Fruit fly (Drosophila melanogaster) whole organism, embryonic: ENCODE measurements around the gene PGRP-LE.

Source experiments
- E2f1 ChIP-seq: fragments of 200-800 bp; sonication (Bioruptor generic); IDR thresholded peaks from 2 replicates; pipeline ENCODE4 v1.3.6; 2022; ENCODE audit warnings: missing biosample characterization, missing genetic modification characterization
- Kr ChIP-seq: fragments of 200-800 bp; sonication (Bioruptor generic); optimal IDR thresholded peaks from 2 replicates; lab custom pipeline; 2017; ENCODE audit warnings: missing biosample characterization, mild to moderate bottlenecking, missing genetic modification characterization
- exex ChIP-seq: fragments of 200-800 bp; sonication (Bioruptor generic); optimal IDR thresholded peaks from 4 replicates; lab custom pipeline; 2018; ENCODE audit warnings: missing biosample characterization, mild to moderate bottlenecking, missing genetic modification characterization, moderate library complexity
- fd3F ChIP-seq: fragments of 200-800 bp; sonication (Bioruptor generic); optimal IDR thresholded peaks from 2 replicates; lab custom pipeline; 2018; ENCODE audit warnings: missing biosample characterization, mild to moderate bottlenecking, missing genetic modification characterization, moderate library complexity
- sisA ChIP-seq: fragments of 200-800 bp; sonication (Bioruptor generic); IDR thresholded peaks from 2 replicates; pipeline ENCODE4 v1.3.6; 2022; ENCODE audit warnings: missing biosample characterization, missing genetic modification characterization

DNA sequence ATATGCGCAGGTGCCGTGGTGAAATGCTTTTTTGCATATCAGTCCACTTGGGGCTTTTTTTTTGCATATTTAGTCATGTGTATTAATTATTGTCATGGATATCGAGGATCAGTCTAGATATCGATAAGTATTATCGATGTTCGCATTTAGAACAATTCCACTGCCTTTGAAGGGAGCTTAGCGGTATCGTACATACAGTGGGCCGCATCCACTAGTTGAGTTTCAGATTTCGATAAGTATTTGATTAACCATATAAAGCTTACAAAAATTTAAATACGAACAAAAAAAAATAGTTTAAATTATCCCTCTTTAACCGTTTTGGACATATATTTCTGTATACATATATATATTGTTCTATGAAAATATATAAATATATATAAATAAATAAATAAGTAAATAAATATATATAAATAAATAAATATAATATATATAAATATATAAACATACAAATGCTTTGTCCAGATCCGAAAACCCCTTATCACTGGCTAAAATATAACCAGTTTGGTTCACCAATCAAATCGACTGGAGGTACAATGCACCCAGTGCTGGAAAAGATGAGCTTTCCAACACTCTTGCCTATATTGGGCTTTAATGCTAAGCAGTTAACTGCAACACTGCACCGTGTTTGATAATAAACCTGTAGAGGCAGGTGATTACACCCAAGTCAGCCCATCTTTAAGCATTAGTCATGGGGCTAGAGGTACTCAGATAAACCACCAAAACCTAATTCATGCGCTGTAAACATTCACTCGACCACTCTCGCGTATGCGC lies 615 bp downstream of the PGRP-LE start:
- TF ChIP-seq exex (tag; lab: Kevin White, UChicago), result peak; percentile 27
- no peak for TF ChIP-seq Kr (GFP tag; lab: Kevin White, UChicago)
- no peak for TF ChIP-seq E2f1
- TF ChIP-seq fd3F (GFP tag; lab: Kevin White, UChicago), result no peak
- TF ChIP-seq sisA (GFP tag; lab: Robert Waterston, UW), result no peak
